Fruit fly (Drosophila melanogaster) whole organism, embryonic: ENCODE data around the gene CG42656.

Experiments used
- Ada2b ChIP-seq: fragments of 200-800 bp; sonication (Bioruptor generic); IDR thresholded peaks from 2 replicates; pipeline ENCODE4 v1.3.6; 2022; ENCODE audit warnings: missing biosample characterization, missing genetic modification characterization
- Adf1 ChIP-seq: fragments of 200-800 bp; sonication (Bioruptor generic); IDR thresholded peaks from 2 replicates; pipeline ENCODE4 v1.3.6; 2022; ENCODE audit warnings: missing biosample characterization, missing genetic modification characterization
- BtbVII ChIP-seq: fragments of 200-800 bp; sonication (Bioruptor generic); optimal IDR thresholded peaks from 3 replicates; lab custom pipeline; 2017; ENCODE audit warnings: missing biosample characterization, mild to moderate bottlenecking, missing genetic modification characterization
- Bteb2 ChIP-seq: fragments of 200-800 bp; sonication (Bioruptor generic); optimal IDR thresholded peaks from 2 replicates; lab custom pipeline; 2016; ENCODE audit warnings: missing biosample characterization, missing genetic modification characterization
- CG10267 ChIP-seq: fragments of 200-800 bp; sonication (Bioruptor generic); optimal IDR thresholded peaks from 2 replicates; lab custom pipeline; 2018; ENCODE audit warnings: missing biosample characterization, mild to moderate bottlenecking, missing genetic modification characterization, moderate library complexity
- CG1233 ChIP-seq: fragments of 200-800 bp; sonication (Bioruptor generic); optimal IDR thresholded peaks from 4 replicates; lab custom pipeline; 2018; ENCODE audit warnings: missing biosample characterization, mild to moderate bottlenecking, missing genetic modification characterization
- CG13123 ChIP-seq: fragments of 200-800 bp; sonication (Bioruptor generic); optimal IDR thresholded peaks from 2 replicates; lab custom pipeline; 2016; ENCODE audit warnings: missing biosample characterization, missing genetic modification characterization
- CG14441 ChIP-seq: fragments of 200-800 bp; sonication (Bioruptor generic); IDR thresholded peaks from 2 replicates; pipeline ENCODE4 v1.3.6; 2022; ENCODE audit warnings: missing biosample characterization, missing genetic modification characterization
- CG14667 ChIP-seq: fragments of 200-800 bp; sonication (Bioruptor generic); IDR thresholded peaks from 2 replicates; pipeline ENCODE4 v1.3.6; 2022; ENCODE audit warnings: missing biosample characterization, missing genetic modification characterization
- CG15011 ChIP-seq: fragments of 200-800 bp; sonication (Bioruptor generic); optimal IDR thresholded peaks from 3 replicates; lab custom pipeline; 2018; ENCODE audit warnings: missing biosample characterization, mild to moderate bottlenecking, missing genetic modification characterization
- CG1529 ChIP-seq: fragments of 200-800 bp; sonication (Bioruptor generic); optimal IDR thresholded peaks from 3 replicates; lab custom pipeline; 2018; ENCODE audit warnings: missing biosample characterization, missing genetic modification characterization
- CG15601 ChIP-seq: fragments of 200-800 bp; sonication (Bioruptor generic); optimal IDR thresholded peaks from 3 replicates; lab custom pipeline; 2019; ENCODE audit warnings: missing biosample characterization, mild to moderate bottlenecking, missing genetic modification characterization, moderate library complexity
- CG17186 ChIP-seq: fragments of 200-800 bp; sonication (Bioruptor generic); optimal IDR thresholded peaks from 3 replicates; lab custom pipeline; 2017; ENCODE audit warnings: missing biosample characterization, missing genetic modification reagents, missing genetic modification characterization
- CG17385 ChIP-seq: fragments of 200-800 bp; sonication (Bioruptor generic); optimal IDR thresholded peaks from 3 replicates; lab custom pipeline; 2018; ENCODE audit warnings: missing biosample characterization, mild to moderate bottlenecking, missing genetic modification characterization
- CG42726 ChIP-seq: fragments of 200-800 bp; sonication (Bioruptor generic); IDR thresholded peaks from 2 replicates; pipeline ENCODE4 v1.3.6; 2022; ENCODE audit warnings: missing biosample characterization, missing genetic modification characterization; ENCODE audit not compliant: partially characterized antibody
- CG7963 ChIP-seq: fragments of 200-800 bp; sonication (Bioruptor generic); IDR thresholded peaks from 3 replicates; pipeline ENCODE4 v1.3.6; 2022; ENCODE audit warnings: missing biosample characterization, missing genetic modification characterization; ENCODE audit not compliant: partially characterized antibody
- CG8765 ChIP-seq: fragments of 200-800 bp; sonication (Bioruptor generic); IDR thresholded peaks from 2 replicates; pipeline ENCODE4 v1.3.6; 2022; ENCODE audit warnings: missing biosample characterization, missing genetic modification characterization
- D ChIP-seq, 2 experiments: fragments of 200-800 bp in 1 of 2; fragments of >200 bp in 1 of 2; sonication (Bioruptor generic) in 1 of 2; optimal IDR thresholded peaks; 2 replicates in 1 of 2; 3 replicates in 1 of 2; lab custom pipeline; 2017; ENCODE audit warnings: mild to moderate bottlenecking in 1 of 2, missing biosample characterization in 1 of 2, missing genetic modification characterization in 1 of 2, missing genetic modification reagents in 1 of 2
- Dfd ChIP-seq, 2 experiments: fragments of >200 bp; optimal IDR thresholded peaks; 2 replicates each; lab custom pipeline; 2017; ENCODE audit warnings: missing biosample characterization in 2 of 2, missing genetic modification characterization in 2 of 2
- Drgx ChIP-seq: fragments of 200-800 bp; sonication (Bioruptor generic); IDR thresholded peaks from 2 replicates; pipeline ENCODE4 v1.3.6; 2022; ENCODE audit warnings: missing biosample characterization, missing genetic modification characterization
- E2f1 ChIP-seq: fragments of 200-800 bp; sonication (Bioruptor generic); IDR thresholded peaks from 2 replicates; pipeline ENCODE4 v1.3.6; 2022; ENCODE audit warnings: missing biosample characterization, missing genetic modification characterization
- Fer1 ChIP-seq: fragments of 200-800 bp; sonication (Bioruptor generic); optimal IDR thresholded peaks from 2 replicates; lab custom pipeline; 2017; ENCODE audit warnings: missing biosample characterization, mild to moderate bottlenecking, missing genetic modification characterization
- Gug ChIP-seq: fragments of 200-800 bp; sonication (Bioruptor generic); IDR thresholded peaks from 4 replicates; pipeline ENCODE4 v1.3.6; 2022; ENCODE audit warnings: missing biosample characterization, missing genetic modification characterization
- H15 ChIP-seq: fragments of 200-800 bp; sonication (Bioruptor generic); IDR thresholded peaks from 3 replicates; pipeline ENCODE4 v1.3.6; 2022; ENCODE audit warnings: missing biosample characterization, missing genetic modification characterization
- Neu2 ChIP-seq: fragments of 200-800 bp; sonication (Bioruptor generic); optimal IDR thresholded peaks from 3 replicates; lab custom pipeline; 2016; ENCODE audit warnings: missing biosample characterization, missing genetic modification characterization, borderline replicate concordance
- Stat92E ChIP-seq, 3 experiments: fragments of >200 bp in 2 of 3; fragments of 200-800 bp in 1 of 3; sonication (Bioruptor generic) in 1 of 3; optimal IDR thresholded peaks; 2 replicates each; lab custom pipeline; 2017 to 2019; ENCODE audit warnings: missing biosample characterization in 3 of 3, missing genetic modification characterization in 3 of 3, mild to moderate bottlenecking in 1 of 3, moderate library complexity in 1 of 3
- ap ChIP-seq: fragments of 200-800 bp; sonication (Bioruptor generic); IDR thresholded peaks from 2 replicates; pipeline ENCODE4 v1.3.6; 2022; ENCODE audit warnings: missing biosample characterization, missing genetic modification characterization
- bigmax ChIP-seq: fragments of 200-800 bp; sonication (Bioruptor generic); optimal IDR thresholded peaks from 2 replicates; lab custom pipeline; 2018; ENCODE audit warnings: missing biosample characterization, mild to moderate bottlenecking, missing genetic modification characterization
- chif ChIP-seq, 2 experiments: fragments of 200-800 bp; sonication (Bioruptor generic); optimal IDR thresholded peaks; 3 replicates each; lab custom pipeline; 2016; ENCODE audit warnings: missing biosample characterization in 2 of 2, missing genetic modification characterization in 2 of 2
- chn ChIP-seq: fragments of 200-800 bp; sonication (Bioruptor generic); optimal IDR thresholded peaks from 2 replicates; lab custom pipeline; 2016; ENCODE audit warnings: missing biosample characterization, missing genetic modification characterization
- crol ChIP-seq: fragments of 200-800 bp; sonication (Bioruptor generic); IDR thresholded peaks from 2 replicates; pipeline ENCODE4 v1.3.6; 2022; ENCODE audit warnings: missing biosample characterization, missing genetic modification characterization
- da ChIP-seq: fragments of 200-800 bp; sonication (Bioruptor generic); optimal IDR thresholded peaks from 2 replicates; lab custom pipeline; 2016; ENCODE audit warnings: missing biosample characterization, missing genetic modification characterization
- danr ChIP-seq: fragments of 200-800 bp; sonication (Bioruptor generic); IDR thresholded peaks from 2 replicates; pipeline ENCODE4 v1.3.6; 2022; ENCODE audit warnings: missing biosample characterization, missing genetic modification characterization
- dmrt99B ChIP-seq: fragments of 200-800 bp; sonication (Bioruptor generic); optimal IDR thresholded peaks from 2 replicates; lab custom pipeline; 2018; ENCODE audit warnings: missing biosample characterization, mild to moderate bottlenecking, missing genetic modification characterization, moderate library complexity
- en ChIP-seq: fragments of 200-800 bp; sonication (Bioruptor generic); optimal IDR thresholded peaks from 2 replicates; lab custom pipeline; 2016; ENCODE audit warnings: missing biosample characterization, missing genetic modification characterization
- ewg ChIP-seq: fragments of 200-800 bp; sonication (Bioruptor generic); optimal IDR thresholded peaks from 3 replicates; lab custom pipeline; 2017; ENCODE audit warnings: mild to moderate bottlenecking, missing biosample characterization, missing genetic modification reagents, missing genetic modification characterization
- fu2 ChIP-seq: fragments of 200-800 bp; sonication (Bioruptor generic); optimal IDR thresholded peaks from 2 replicates; lab custom pipeline; 2016; ENCODE audit warnings: missing biosample characterization, missing genetic modification characterization
- gem ChIP-seq: fragments of 200-800 bp; sonication (Bioruptor generic); optimal IDR thresholded peaks from 2 replicates; lab custom pipeline; 2019; ENCODE audit warnings: missing biosample characterization, mild to moderate bottlenecking, missing genetic modification characterization, moderate library complexity
- gt ChIP-seq: fragments of 200-800 bp; sonication (Bioruptor generic); IDR thresholded peaks from 2 replicates; pipeline ENCODE4 v1.3.6; 2022; ENCODE audit warnings: missing biosample characterization, missing genetic modification characterization
- jigr1 ChIP-seq: fragments of 200-800 bp; sonication (Bioruptor generic); IDR thresholded peaks from 3 replicates; pipeline ENCODE4 v1.3.6; 2022; ENCODE audit warnings: missing biosample characterization, missing genetic modification characterization
- lilli ChIP-seq: fragments of 200-800 bp; sonication (Bioruptor generic); optimal IDR thresholded peaks from 3 replicates; lab custom pipeline; 2016; ENCODE audit warnings: missing biosample characterization, missing genetic modification characterization
- lmd ChIP-seq: fragments of 200-800 bp; sonication (Bioruptor generic); IDR thresholded peaks from 2 replicates; pipeline ENCODE4 v1.3.6; 2022; ENCODE audit warnings: missing biosample characterization, missing genetic modification characterization
- p53 ChIP-seq: fragments of 200-800 bp; sonication (Bioruptor generic); optimal IDR thresholded peaks from 2 replicates; lab custom pipeline; 2016; ENCODE audit warnings: missing biosample characterization, missing genetic modification characterization
- pho ChIP-seq: fragments of 200-800 bp; sonication (Bioruptor generic); optimal IDR thresholded peaks from 2 replicates; lab custom pipeline; 2016; ENCODE audit warnings: missing biosample characterization, missing genetic modification characterization
- sens-2 ChIP-seq: fragments of 200-800 bp; sonication (Bioruptor generic); IDR thresholded peaks from 2 replicates; pipeline ENCODE4 v1.3.6; 2022; ENCODE audit warnings: missing biosample characterization, missing genetic modification characterization
- toy ChIP-seq: fragments of 200-800 bp; sonication (Bioruptor generic); IDR thresholded peaks from 2 replicates; pipeline ENCODE4 v1.3.6; 2022; ENCODE audit warnings: missing biosample characterization, missing genetic modification characterization
- trem ChIP-seq: fragments of 200-800 bp; optimal IDR thresholded peaks from 3 replicates; lab custom pipeline; 2019; ENCODE audit warnings: missing biosample characterization, mild to moderate bottlenecking, missing genetic modification characterization, moderate library complexity
- zf30C ChIP-seq: fragments of 200-800 bp; sonication (Bioruptor generic); optimal IDR thresholded peaks from 3 replicates; lab custom pipeline; 2018; ENCODE audit warnings: missing biosample characterization, mild to moderate bottlenecking, missing genetic modification characterization
- zfh2 ChIP-seq: fragments of 200-800 bp; sonication (Bioruptor generic); optimal IDR thresholded peaks from 2 replicates; lab custom pipeline; 2016; ENCODE audit warnings: missing biosample characterization, missing genetic modification characterization

CG42656 gene

dm6 chr3R:7506314-7506988 lies 13.4 kb upstream of the CG42656 start (continued):
- TF ChIP-seq en (GFP tag; lab: Kevin White, UChicago), result peak; percentile 57
- TF ChIP-seq CG13123 (GFP tag; lab: Kevin White, UChicago), result peak; percentile 60
- TF ChIP-seq CG1529 (GFP tag; lab: Kevin White, UChicago), result no peak
- no peak for TF ChIP-seq bigmax (GFP tag; lab: Kevin White, UChicago)
- peak; percentile 77 for TF ChIP-seq CG17385 (GFP tag; lab: Kevin White, UChicago)
- TF ChIP-seq trem, result no peak
- no peak for TF ChIP-seq jigr1 (GFP tag; lab: Robert Waterston, UW)
- TF ChIP-seq Bteb2 (GFP tag; lab: Kevin White, UChicago), result peak; percentile 94
- TF ChIP-seq Stat92E (GFP tag; optimal IDR thresholded peaks at IDR 0.05; lab: Kevin White, UChicago), result no peak
- TF ChIP-seq CG42726 (GFP tag; lab: Robert Waterston, UW), result no peak
- peak; percentile 23 for TF ChIP-seq chn (GFP tag; lab: Kevin White, UChicago)
- peak in 1 of 2 experiments; percentile 84 for TF ChIP-seq chif (GFP tag; optimal IDR thresholded peaks at IDR 0.05; lab: Kevin White, UChicago)
- TF ChIP-seq D (optimal IDR thresholded peaks at IDR 0.05; lab: Kevin White, UChicago), result no peak
- TF ChIP-seq D (GFP tag; optimal IDR thresholded peaks at IDR 0.05; lab: Kevin White, UChicago), result no peak
- TF ChIP-seq CG8765, result peak; percentile 34; the same call in 1 of the 2 replicates
- peak; percentile 92 for TF ChIP-seq gem
- peak; percentile 81 for TF ChIP-seq CG14441
- peak; percentile 82 for TF ChIP-seq Ada2b (GFP tag; lab: Robert Waterston, UW)
- peak; percentile 80 for TF ChIP-seq BtbVII (GFP tag; lab: Kevin White, UChicago)
- TF ChIP-seq toy, result peak; percentile 77; the same call in 1 of the 2 replicates
- TF ChIP-seq E2f1, result peak; percentile 69
- no peak for TF ChIP-seq ewg (GFP tag; lab: Kevin White, UChicago)
- no peak for TF ChIP-seq zf30C (GFP tag; lab: Kevin White, UChicago)
- TF ChIP-seq Fer1 (GFP tag; lab: Kevin White, UChicago), result peak; percentile 88
- peak; percentile 68 for TF ChIP-seq dmrt99B (tag; lab: Kevin White, UChicago)
- peak; percentile 45 for TF ChIP-seq ap (GFP tag; lab: Robert Waterston, UW)
- peak; percentile 67; the same call in 2 of the 4 replicates for TF ChIP-seq Gug (GFP tag; lab: Robert Waterston, UW)
- TF ChIP-seq CG15011 (GFP tag; lab: Kevin White, UChicago), result peak; percentile 82
- peak; percentile 91 for TF ChIP-seq lmd
- no peak for TF ChIP-seq Neu2 (GFP tag; lab: Kevin White, UChicago)
- TF ChIP-seq H15, result peak; percentile 62; the same call in 2 of the 3 replicates
- TF ChIP-seq lilli, result peak; percentile 94
- no peak for TF ChIP-seq da (GFP tag; lab: Kevin White, UChicago)
- no peak; the same call in 1 of the 2 replicates for TF ChIP-seq Drgx (GFP tag; lab: Robert Waterston, UW)
- TF ChIP-seq CG10267 (tag; lab: Kevin White, UChicago), result peak; percentile 41
- TF ChIP-seq CG1233 (GFP tag; lab: Kevin White, UChicago), result peak; percentile 79
- TF ChIP-seq gt, result no peak
- TF ChIP-seq CG14667 (GFP tag; lab: Robert Waterston, UW), result peak; percentile 53; the same call in 1 of the 2 replicates
- peak; percentile 53 for TF ChIP-seq p53
- 0 out of 2 replicates have a peak, but pooled peaks have one; percentile 45 for TF ChIP-seq danr (GFP tag; lab: Robert Waterston, UW)
- peak; percentile 91 for TF ChIP-seq pho (GFP tag; lab: Kevin White, UChicago)
- no peak for TF ChIP-seq CG7963 (GFP tag; lab: Robert Waterston, UW)
- TF ChIP-seq Adf1 (GFP tag; lab: Robert Waterston, UW), result peak; percentile 80
- TF ChIP-seq Dfd (GFP tag; optimal IDR thresholded peaks at IDR 0.05; lab: Kevin White, UChicago), result no peak
- peak; percentile 93 for TF ChIP-seq zfh2 (GFP tag; lab: Kevin White, UChicago)
- no peak for TF ChIP-seq crol (GFP tag; lab: Robert Waterston, UW)
- peak; percentile 87 for TF ChIP-seq fu2
- TF ChIP-seq CG15601 (tag; lab: Kevin White, UChicago), result no peak
- no peak for TF ChIP-seq CG17186 (GFP tag; lab: Kevin White, UChicago)
- TF ChIP-seq sens-2, result no peak
